Fruit fly (Drosophila melanogaster) whole organism, adult: Measurements from ENCODE around the gene VAChT.

ENCODE experiments used
- CG5204 ChIP-seq: fragments of 200-800 bp; sonication (Bioruptor generic); optimal IDR thresholded peaks from 2 replicates; lab custom pipeline; 2016; ENCODE audit warnings: missing biosample characterization, missing genetic modification characterization
- kay ChIP-seq: fragments of 200-800 bp; sonication (Bioruptor generic); peaks from one replicate; lab custom pipeline; 2016; ENCODE audit warnings: missing biosample characterization, missing genetic modification characterization, borderline replicate concordance

DNA sequence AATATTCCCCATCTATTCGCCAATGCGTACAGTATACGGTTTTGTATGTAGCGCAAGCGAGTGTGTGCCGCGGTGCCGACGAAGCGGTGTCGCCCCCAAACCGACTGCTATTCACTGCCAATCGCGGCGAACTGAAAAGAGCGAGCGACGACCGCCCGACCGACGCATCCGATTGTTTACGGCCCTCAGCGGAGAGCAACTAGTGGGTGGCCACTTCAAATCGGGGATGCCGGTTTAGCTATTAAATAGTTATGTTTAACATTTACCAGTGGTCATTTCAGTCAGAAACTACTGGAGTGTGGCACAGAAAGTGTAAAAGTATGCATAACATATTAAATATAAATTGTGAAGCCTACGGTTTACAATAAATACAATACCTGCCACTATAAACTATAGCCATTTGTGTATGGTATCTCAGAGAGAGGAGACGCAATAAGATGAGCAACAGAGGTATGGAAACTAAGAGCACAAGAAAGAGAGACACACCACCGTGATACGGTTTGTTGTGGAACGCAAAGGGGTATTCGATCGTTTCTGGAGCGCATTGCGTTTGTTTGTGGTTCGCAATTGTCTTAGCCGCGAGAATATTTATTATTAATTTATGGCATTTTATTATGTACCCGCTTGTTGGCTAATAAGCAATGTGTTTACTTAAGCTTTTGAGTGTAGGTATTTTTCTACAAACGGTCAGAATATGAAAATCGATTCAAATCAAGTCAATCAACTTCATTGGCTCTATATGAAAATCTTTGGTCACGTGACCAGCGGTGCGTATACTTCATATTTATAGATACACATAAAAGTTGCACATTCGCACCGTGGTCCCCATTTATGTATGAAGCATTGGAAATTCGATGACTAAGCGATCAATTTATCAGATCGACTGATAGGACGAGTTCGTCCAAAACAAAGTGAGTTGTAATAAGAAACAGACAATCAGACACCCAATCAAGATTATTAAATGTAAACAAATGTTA lies 35.0 kb downstream of the VAChT start:
- TF ChIP-seq kay: peak; percentile 68
- peak; percentile 5 for TF ChIP-seq CG5204 (GFP tag; lab: Kevin White, UChicago)
